Fruit fly (Drosophila melanogaster): ENCODE data around the gene CG5435.

DNA sequence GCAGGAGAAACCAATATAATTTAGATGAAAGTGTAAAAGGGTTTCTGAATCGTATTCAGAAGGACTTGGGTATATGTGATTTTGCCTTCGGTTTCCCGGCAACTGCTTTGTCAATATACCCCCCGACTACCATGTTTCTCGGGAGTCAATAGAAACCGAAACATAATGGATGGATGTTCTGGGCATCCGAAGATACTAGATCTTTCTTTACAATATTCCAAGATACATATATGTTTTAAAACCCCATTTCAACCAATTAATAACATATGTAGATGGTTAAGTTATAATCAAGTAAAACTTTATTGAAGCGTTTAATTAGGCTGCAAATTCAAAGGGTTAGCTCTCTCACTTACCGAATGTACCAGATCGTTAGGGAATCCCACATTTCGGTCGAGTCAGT is at the start of gene CG5435:
- no peak for TF ChIP-seq Clk (GFP tag; optimal IDR thresholded peaks at IDR 0.05)
- no peak for TF ChIP-seq CG12768 (GFP tag; optimal IDR thresholded peaks at IDR 0.05)
- TF ChIP-seq Crg-1 (GFP tag; optimal IDR thresholded peaks at IDR 0.05) = no peak
- no peak for TF ChIP-seq CG5204 (GFP tag; optimal IDR thresholded peaks at IDR 0.05)
- no peak for TF ChIP-seq cnc (optimal IDR thresholded peaks at IDR 0.05)
- no peak for TF ChIP-seq toe (GFP tag; optimal IDR thresholded peaks at IDR 0.05)
- no peak for TF ChIP-seq Hr96 (GFP tag; optimal IDR thresholded peaks at IDR 0.05)
- no peak for TF ChIP-seq Mnt (GFP tag; optimal IDR thresholded peaks at IDR 0.05)
- no peak for TF ChIP-seq CG11617 (GFP tag; optimal IDR thresholded peaks at IDR 0.05)
- TF ChIP-seq tj (GFP tag; optimal IDR thresholded peaks at IDR 0.05) = no peak
- TF ChIP-seq kay (GFP tag; ENCODE audit: borderline replicate concordance) = no peak
- TF ChIP-seq CG14711 (tag; optimal IDR thresholded peaks at IDR 0.05) = no peak

All from whole organism, adult.